Worm (Caenorhabditis elegans) whole organism, dauer: Measurements from ENCODE around the gene C25A11.2.

Experiments used
- unc-62 ChIP-seq: sonication (generic microtip); optimal IDR thresholded peaks from 2 replicates; lab custom pipeline; 2017; ENCODE audit warnings: missing biosample characterization, missing genetic modification reagents, missing genetic modification characterization

The C25A11.2 gene

DNA sequence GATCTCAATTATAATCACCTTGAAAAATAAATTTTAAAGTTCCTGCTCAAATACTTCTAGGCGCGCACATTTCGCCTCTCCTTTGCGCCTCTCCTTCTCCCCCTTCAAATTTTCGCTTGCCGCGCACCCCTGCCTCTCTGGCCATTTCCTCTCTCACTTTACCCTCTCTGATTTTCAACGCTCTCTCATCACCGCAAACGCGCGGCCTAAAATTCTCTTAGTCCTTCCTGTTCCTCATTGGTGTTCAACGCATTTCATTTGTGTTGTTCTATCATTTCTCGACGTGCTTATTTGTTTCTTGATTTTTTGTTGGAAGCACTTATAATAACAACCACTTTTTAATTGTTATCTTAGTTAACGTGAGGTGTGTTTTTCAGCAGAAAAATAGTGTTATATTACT lies at the start of gene C25A11.2:
Gene C25A11.2, plus strand, starts transcription at position 238 of the 400 bp plus-strand sequence.
- TF ChIP-seq unc-62 (GFP tag; lab: Kevin White, UChicago), result no peak

- no peak for TF ChIP-seq unc-62 (GFP tag; lab: Kevin White, UChicago)
These were observed 46.5 kb upstream of the C25A11.2 start for ce11 chrX:9067230-9067822.

ce11 chrX:9068075-9068474 lies 45.8 kb upstream of the C25A11.2 start:
- TF ChIP-seq unc-62 (GFP tag; lab: Kevin White, UChicago), result no peak

- no peak for TF ChIP-seq unc-62 (GFP tag; lab: Kevin White, UChicago)
These were observed 44.8 kb upstream of the C25A11.2 start for ce11 chrX:9069070-9069469.

DNA sequence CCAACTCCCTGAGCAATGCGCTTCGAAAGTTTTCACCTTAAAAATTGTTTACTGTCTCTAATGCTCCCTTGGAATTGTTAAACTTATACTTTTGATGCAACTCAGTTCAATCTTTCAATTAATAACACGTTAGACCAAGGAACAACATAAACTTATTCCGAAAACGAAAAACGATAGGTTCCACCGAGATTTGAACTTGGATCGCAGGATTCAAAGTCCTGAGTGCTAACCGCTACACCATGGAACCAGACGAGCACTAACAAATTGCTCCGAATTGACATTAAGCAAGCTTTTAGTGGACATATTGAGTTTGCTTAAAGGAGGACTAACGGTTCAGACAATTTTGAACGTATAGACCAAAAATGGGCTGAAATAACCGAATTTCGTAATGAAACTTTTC lies 39.4 kb upstream of the C25A11.2 start:
- no peak for TF ChIP-seq unc-62 (GFP tag; lab: Kevin White, UChicago)

DNA sequence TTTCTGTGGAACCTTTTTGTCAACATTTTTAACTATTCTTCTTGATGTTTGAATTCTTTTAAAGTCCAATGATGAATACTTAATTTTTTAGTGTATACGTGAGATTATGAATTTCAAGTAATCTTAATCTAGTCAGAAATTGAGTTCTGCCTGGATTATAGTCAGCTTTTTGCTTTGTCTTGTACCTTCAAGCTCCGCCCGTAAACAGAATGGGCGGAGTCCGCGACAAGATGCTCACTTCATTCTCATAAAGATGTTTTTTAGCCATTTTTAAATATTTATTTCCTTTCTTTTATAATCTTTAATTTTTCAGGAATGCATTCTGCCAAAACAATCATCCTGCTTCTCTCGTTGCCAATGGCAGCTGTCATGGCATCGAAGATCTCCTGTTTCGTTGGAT lies 37.0 kb upstream of the C25A11.2 start, which contains the start of gene F47E1.1:
Gene F47E1.1, plus strand, starts transcription at position 301 of the 400 bp plus-strand sequence.
- TF ChIP-seq unc-62 (GFP tag; lab: Kevin White, UChicago), result no peak

- TF ChIP-seq unc-62 (GFP tag; lab: Kevin White, UChicago), result no peak
These were observed 35.7 kb upstream of the C25A11.2 start for ce11 chrX:9078149-9078548.

ce11 chrX:9081212-9081611 lies 32.7 kb upstream of the C25A11.2 start:
- TF ChIP-seq unc-62 (GFP tag; lab: Kevin White, UChicago), result no peak

DNA sequence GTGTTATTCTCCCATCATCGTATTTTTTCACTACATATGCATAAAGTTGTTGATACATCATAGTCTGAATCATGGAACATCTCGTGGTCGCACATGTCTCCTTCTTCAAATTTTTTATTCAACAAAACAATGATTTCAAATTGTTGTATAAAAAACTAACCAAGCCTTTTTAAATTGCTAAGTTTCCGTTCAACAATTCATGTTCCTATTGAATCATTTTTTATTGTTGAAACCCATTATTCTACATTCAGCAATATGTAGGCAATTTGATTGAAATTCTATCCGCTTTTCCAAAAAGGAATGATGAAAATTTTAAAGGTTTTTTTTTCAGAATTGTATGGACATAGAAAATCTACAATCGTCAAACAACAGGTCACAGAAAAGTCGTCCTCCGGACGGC lies 31.2 kb upstream of the C25A11.2 start, which contains the start of gene ajm-1:
Gene ajm-1, plus strand, starts transcription at position 301 of the 400 bp plus-strand sequence.
- TF ChIP-seq unc-62 (GFP tag; lab: Kevin White, UChicago), result no peak

ce11 chrX:9085864-9086263 lies 28.0 kb upstream of the C25A11.2 start:
- no peak for TF ChIP-seq unc-62 (GFP tag; lab: Kevin White, UChicago)

- TF ChIP-seq unc-62 (GFP tag; lab: Kevin White, UChicago), result no peak
These were observed 25.2 kb upstream of the C25A11.2 start for ce11 chrX:9088620-9089019.

DNA sequence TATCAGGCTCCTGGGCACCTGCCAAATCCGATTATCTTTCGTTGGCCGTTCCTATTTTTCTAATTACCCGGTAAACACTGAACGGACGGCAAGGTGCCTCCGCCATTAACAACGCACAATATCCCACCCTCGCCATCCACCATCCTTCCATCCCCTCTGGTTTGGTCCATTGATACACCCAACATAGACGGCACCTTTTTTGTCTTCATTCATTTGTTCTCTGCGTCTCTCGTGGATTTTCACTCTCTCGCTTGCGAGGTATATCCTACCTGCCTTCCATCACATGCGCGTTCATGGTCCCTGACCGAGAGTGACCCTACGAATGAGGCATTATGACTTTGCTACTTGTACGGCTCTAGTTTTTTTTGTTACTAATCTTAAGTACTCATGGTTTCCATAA lies 24.3 kb upstream of the C25A11.2 start:
- no peak for TF ChIP-seq unc-62 (GFP tag; lab: Kevin White, UChicago)

DNA sequence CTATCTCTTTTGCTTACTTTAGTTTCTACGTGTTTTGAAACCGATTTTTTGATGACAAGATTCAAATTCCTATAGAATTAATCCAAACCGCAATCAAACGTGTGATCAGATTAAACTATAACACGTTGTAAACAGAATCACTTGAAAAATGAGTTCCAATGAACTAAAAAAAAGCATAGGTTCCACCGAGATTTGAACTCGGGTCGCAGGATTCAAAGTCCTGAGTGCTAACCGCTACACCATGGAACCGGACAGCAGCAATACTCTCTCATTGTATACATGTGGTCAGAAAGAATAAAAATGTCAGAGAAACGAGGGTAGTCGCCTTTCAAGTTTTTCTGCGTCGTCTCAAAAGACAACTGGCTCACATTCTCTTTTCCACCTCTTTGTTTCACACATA lies 22.5 kb upstream of the C25A11.2 start:
- no peak for TF ChIP-seq unc-62 (GFP tag; lab: Kevin White, UChicago)

ce11 chrX:9091873-9092272 lies 22.0 kb upstream of the C25A11.2 start:
- no peak for TF ChIP-seq unc-62 (GFP tag; lab: Kevin White, UChicago)

DNA sequence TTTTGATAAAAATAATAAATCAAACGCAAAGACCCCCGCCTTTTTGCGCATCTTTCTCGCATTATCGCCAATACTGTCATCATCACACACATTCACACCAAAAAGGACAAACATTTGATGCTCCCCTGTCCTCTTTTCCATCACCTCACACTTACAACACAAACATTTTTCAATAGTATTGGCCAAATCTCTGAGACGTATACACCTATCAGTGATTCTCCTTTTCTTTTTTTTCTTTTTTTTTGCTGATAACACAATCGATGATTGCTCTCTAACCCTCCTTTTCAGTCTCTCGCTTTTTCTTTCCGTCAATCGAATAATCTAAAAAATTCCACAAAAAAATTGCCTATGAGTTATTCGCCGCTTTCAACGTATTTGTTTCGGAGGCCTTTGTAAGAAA lies 17.0 kb upstream of the C25A11.2 start:
- no peak for TF ChIP-seq unc-62 (GFP tag; lab: Kevin White, UChicago)

DNA sequence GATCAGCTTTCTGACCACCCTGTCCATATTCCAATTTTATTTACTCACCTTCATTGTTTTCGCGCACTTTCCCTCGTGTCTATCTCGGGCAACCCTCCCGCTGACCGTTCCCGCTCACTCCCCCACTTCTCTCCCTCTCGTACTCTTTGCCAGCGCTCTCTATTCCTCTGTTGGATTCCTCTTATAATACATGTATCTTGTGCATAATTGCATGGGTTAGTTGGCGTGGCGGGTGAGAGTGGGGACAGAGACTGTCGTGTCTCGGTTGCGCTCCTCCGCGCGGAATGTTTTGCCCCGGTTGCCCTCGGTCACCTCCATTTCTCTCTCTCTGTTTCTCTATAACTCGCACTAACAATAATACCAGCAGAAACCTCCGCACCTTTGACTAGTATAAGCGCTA lies 11.7 kb upstream of the C25A11.2 start:
- TF ChIP-seq unc-62 (GFP tag; lab: Kevin White, UChicago), result no peak

DNA sequence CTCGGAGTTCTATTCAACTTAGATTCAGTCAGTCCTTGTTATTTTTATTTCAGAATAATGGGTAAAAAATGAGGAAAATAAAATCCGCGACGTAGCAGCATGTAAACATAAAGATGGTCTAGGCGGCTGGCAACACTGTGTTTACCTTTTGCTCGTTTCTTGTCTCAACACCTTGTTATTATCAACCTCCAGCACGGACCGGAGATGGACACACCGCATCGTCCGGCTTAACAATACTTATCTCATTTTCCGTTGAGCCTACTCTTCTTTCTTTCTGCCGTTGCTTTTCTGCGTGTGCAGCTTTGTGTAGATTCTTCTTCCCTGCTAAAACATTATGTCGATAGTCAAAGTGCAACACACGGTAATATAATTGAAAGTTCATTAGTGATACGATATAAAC lies 10.8 kb upstream of the C25A11.2 start:
- TF ChIP-seq unc-62 (GFP tag; lab: Kevin White, UChicago), result no peak

DNA sequence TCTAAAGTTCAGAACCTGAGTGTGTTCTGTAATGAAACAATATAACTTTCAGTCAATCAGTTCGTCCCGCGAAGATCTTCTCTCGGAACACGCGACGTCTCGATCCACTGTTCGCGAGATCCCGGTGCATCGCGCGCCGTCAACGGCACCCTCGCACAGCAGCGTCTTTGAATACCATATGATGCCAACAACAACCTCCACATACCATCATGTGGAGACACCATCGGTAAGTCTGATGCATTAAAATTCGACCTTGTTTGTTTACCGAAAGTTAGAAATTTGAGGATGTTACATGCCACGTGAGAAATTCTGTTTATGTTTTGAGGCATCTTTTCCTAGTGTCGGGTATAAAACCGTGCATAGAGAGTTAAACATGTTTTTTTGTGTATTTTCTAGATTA lies 10.3 kb upstream of the C25A11.2 start:
- no peak for TF ChIP-seq unc-62 (GFP tag; lab: Kevin White, UChicago)
